Fruit fly (Drosophila melanogaster) whole organism: ENCODE results near the gene COX5BL.

ENCODE experiments used
- CG8478 ChIP-seq: fragments of >200 bp; optimal IDR thresholded peaks from 2 replicates; lab custom pipeline; 2018; ENCODE audit warnings: inconsistent platforms
- pan ChIP-seq: fragments of >200 bp; optimal IDR thresholded peaks from 2 replicates; lab custom pipeline; 2017
- psq ChIP-seq: fragments of >200 bp; optimal IDR thresholded peaks from 2 replicates; lab custom pipeline; 2017

DNA sequence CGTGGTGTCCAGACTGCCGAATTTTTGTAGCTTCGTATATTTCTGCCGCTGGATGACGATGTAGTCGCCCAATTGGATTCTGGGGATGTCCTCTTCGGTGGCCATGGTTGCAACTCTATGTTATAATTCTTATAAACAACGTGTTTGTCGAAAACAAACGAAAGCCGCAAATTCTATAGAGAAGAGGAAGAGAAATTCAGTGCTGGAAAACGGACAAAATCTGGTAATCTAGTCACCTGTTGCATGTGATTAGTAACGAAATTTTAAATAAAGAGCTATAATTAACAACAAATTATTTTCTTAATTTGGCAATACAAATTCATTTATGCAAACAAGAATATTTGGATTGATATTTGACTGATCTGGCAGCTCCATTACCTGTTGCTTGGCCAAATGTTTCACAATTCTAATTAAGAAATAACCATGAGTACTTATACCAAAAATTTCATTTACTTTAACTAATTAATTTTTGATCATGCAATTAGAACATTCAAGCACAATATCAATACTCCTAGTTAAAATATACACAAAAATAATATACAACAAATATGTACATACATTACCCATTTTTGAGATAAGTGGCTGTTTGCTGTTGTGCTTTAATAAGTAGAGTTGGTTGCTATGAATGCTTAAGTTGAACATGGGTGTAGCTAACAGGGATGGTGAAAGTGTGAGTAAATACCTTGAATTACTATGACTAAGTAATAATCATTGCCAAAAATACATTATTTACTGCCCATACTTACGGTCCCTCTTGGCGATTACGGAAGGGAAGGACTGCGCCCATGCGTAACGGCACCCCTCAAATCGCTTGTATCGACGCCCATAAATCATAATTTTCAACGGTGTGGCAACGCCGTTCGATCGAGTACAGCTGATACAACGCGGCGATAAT, 2.5 kb downstream of the COX5BL start, which contains the start of the genes Trmt6 and Ent2:
- TF ChIP-seq pan (lab: Kevin White, UChicago) (no peak), psq (lab: Kevin White, UChicago) (no peak), CG8478 (lab: Kevin White, UChicago) (no peak)
